Worm (Caenorhabditis elegans) whole organism, young adult: ENCODE data around the gene ghi-1.

ENCODE experiments used
- B0019.2 ChIP-seq: fragments of 200-800 bp; sonication (Bioruptor generic); conservative IDR thresholded peaks from 2 replicates; pipeline ENCODE4 v1.3.6; 2022; ENCODE audit warnings: missing genetic modification reagents, missing genetic modification characterization, missing compliant biosample characterization
- B0336.3 ChIP-seq: fragments of 200-800 bp; sonication (Bioruptor generic); IDR thresholded peaks from 2 replicates; pipeline ENCODE4 v1.3.6; 2022; ENCODE audit warnings: missing genetic modification characterization, missing compliant biosample characterization
- F52B5.7 ChIP-seq: sonication (generic microtip); optimal IDR thresholded peaks from 2 replicates; lab custom pipeline; 2016; ENCODE audit warnings: mild to moderate bottlenecking, missing genetic modification characterization, missing compliant biosample characterization
- F55B11.4 ChIP-seq: sonication (generic microtip); optimal IDR thresholded peaks from 2 replicates; lab custom pipeline; 2016; ENCODE audit warnings: missing compliant biosample characterization, missing genetic modification characterization, borderline replicate concordance; ENCODE audit not compliant: insufficient read depth
- Y79H2A.3 ChIP-seq: fragments of 200-800 bp; sonication (Bioruptor generic); conservative IDR thresholded peaks from 2 replicates; pipeline ENCODE4 v1.3.6; 2022; ENCODE audit warnings: missing genetic modification reagents, missing genetic modification characterization, missing compliant biosample characterization
- ZK185.1 ChIP-seq: sonication (generic microtip); optimal IDR thresholded peaks from 2 replicates; lab custom pipeline; 2016; ENCODE audit warnings: mild to moderate bottlenecking, missing genetic modification characterization, missing compliant biosample characterization; ENCODE audit not compliant: poor library complexity, severe bottlenecking
- aptf-3 ChIP-seq: fragments of 200-800 bp; sonication (Bioruptor generic); IDR thresholded peaks from 2 replicates; pipeline ENCODE4 v1.3.6; 2022; ENCODE audit warnings: missing genetic modification characterization, missing compliant biosample characterization
- attf-3 ChIP-seq: fragments of 200-800 bp; sonication (Bioruptor generic); conservative IDR thresholded peaks from 2 replicates; pipeline ENCODE4 v1.3.6; 2022; ENCODE audit warnings: missing genetic modification reagents, missing genetic modification characterization, missing compliant biosample characterization
- attf-5 ChIP-seq: fragments of 200-800 bp; sonication (Bioruptor generic); optimal IDR thresholded peaks from 2 replicates; lab custom pipeline; 2018; ENCODE audit warnings: mild to moderate bottlenecking, missing genetic modification characterization, missing compliant biosample characterization
- bed-1 ChIP-seq: fragments of 200-800 bp; sonication (Bioruptor generic); IDR thresholded peaks from 2 replicates; pipeline ENCODE4 v1.3.6; 2022; ENCODE audit warnings: missing genetic modification reagents, missing genetic modification characterization, missing compliant biosample characterization
- ccch-3 ChIP-seq: fragments of 200-800 bp; sonication (Bioruptor generic); optimal IDR thresholded peaks from 2 replicates; lab custom pipeline; 2018; ENCODE audit warnings: mild to moderate bottlenecking, missing genetic modification characterization, missing compliant biosample characterization
- cebp-1 ChIP-seq, 2 experiments: fragments of 200-800 bp in 1 of 2; sonication (Bioruptor generic) in 1 of 2; sonication (generic microtip) in 1 of 2; IDR thresholded peaks in 1 of 2; optimal IDR thresholded peaks in 1 of 2; 2 replicates each; pipeline versions ENCODE4 v1.3.6 to Lab custom; 2017 to 2022; ENCODE audit warnings: missing compliant biosample characterization in 2 of 2, missing genetic modification characterization in 2 of 2, mild to moderate bottlenecking in 1 of 2, missing genetic modification reagents in 1 of 2, moderate library complexity in 1 of 2
- ceh-40 ChIP-seq: fragments of 200-800 bp; sonication (Bioruptor generic); IDR thresholded peaks from 2 replicates; pipeline ENCODE4 v1.3.6; 2022; ENCODE audit warnings: missing genetic modification characterization, missing compliant biosample characterization
- ceh-58 ChIP-seq: fragments of 200-800 bp; sonication (Bioruptor generic); IDR thresholded peaks from 2 replicates; pipeline ENCODE4 v1.3.6; 2022; ENCODE audit warnings: missing genetic modification characterization, missing compliant biosample characterization
- ceh-79 ChIP-seq: sonication (generic microtip); optimal IDR thresholded peaks from 2 replicates; lab custom pipeline; 2017; ENCODE audit warnings: mild to moderate bottlenecking, missing genetic modification characterization, missing compliant biosample characterization
- die-1 ChIP-seq: sonication (generic microtip); optimal IDR thresholded peaks from 2 replicates; lab custom pipeline; 2016; ENCODE audit warnings: missing genotype, mild to moderate bottlenecking, missing genetic modification characterization, missing compliant biosample characterization
- dox-1 ChIP-seq: fragments of 200-800 bp; sonication (Bioruptor generic); IDR thresholded peaks from 2 replicates; pipeline ENCODE4 v1.3.6; 2022; ENCODE audit warnings: missing genetic modification reagents, missing genetic modification characterization, missing compliant biosample characterization
- egl-18 ChIP-seq: fragments of 200-800 bp; sonication (Bioruptor generic); IDR thresholded peaks from 2 replicates; pipeline ENCODE4 v1.3.6; 2022; ENCODE audit warnings: missing genetic modification reagents, missing genetic modification characterization, missing compliant biosample characterization
- egl-44 ChIP-seq: fragments of 200-800 bp; sonication (Bioruptor generic); IDR thresholded peaks from 2 replicates; pipeline ENCODE4 v1.3.6; 2022; ENCODE audit warnings: missing genetic modification reagents, missing genetic modification characterization, missing compliant biosample characterization
- gei-17 ChIP-seq: fragments of 200-800 bp; sonication (Bioruptor generic); optimal IDR thresholded peaks from 2 replicates; lab custom pipeline; 2018; ENCODE audit warnings: mild to moderate bottlenecking, missing genetic modification characterization, missing compliant biosample characterization
- him-1 ChIP-seq: sonication (generic microtip); optimal IDR thresholded peaks from 2 replicates; lab custom pipeline; 2016; ENCODE audit warnings: missing genotype, missing genetic modification reagents, missing genetic modification characterization, missing compliant biosample characterization
- hmg-1.2 ChIP-seq: fragments of 200-800 bp; sonication (Bioruptor generic); IDR thresholded peaks from 2 replicates; pipeline ENCODE4 v1.3.6; 2022; ENCODE audit warnings: missing genetic modification reagents, missing genetic modification characterization, missing compliant biosample characterization
- hrde-1 ChIP-seq: sonication (generic microtip); optimal IDR thresholded peaks from 2 replicates; lab custom pipeline; 2016; ENCODE audit warnings: missing genetic modification characterization, mild to moderate bottlenecking, missing compliant biosample characterization, moderate library complexity, missing genotype, missing genetic modification reagents, borderline replicate concordance
- hsf-1 ChIP-seq: fragments of 200-800 bp; sonication (Bioruptor generic); IDR thresholded peaks from 2 replicates; pipeline ENCODE4 v1.3.6; 2022; ENCODE audit warnings: missing genetic modification reagents, missing genetic modification characterization, missing compliant biosample characterization
- let-526 ChIP-seq: fragments of 200-800 bp; sonication (Bioruptor generic); IDR thresholded peaks from 2 replicates; pipeline ENCODE4 v1.3.6; 2022; ENCODE audit warnings: missing genetic modification reagents, missing genetic modification characterization, missing compliant biosample characterization
- lin-35 ChIP-seq, 3 experiments: fragments of 150-350 bp in 2 of 3; sonication (generic microtip) in 1 of 3; optimal IDR thresholded peaks; 2 replicates each; lab custom pipeline; 2014 to 2018; ENCODE audit warnings: missing biosample characterization in 3 of 3, missing genetic modification characterization in 3 of 3, missing genetic modification reagents in 3 of 3
- lin-40 ChIP-seq: sonication (generic microtip); optimal IDR thresholded peaks from 2 replicates; lab custom pipeline; 2016; ENCODE audit warnings: missing genetic modification characterization, mild to moderate bottlenecking, missing compliant biosample characterization, missing genotype, missing genetic modification reagents
- lin-54 ChIP-seq: fragments of 200-800 bp; sonication (Bioruptor generic); optimal IDR thresholded peaks from 2 replicates; lab custom pipeline; 2018; ENCODE audit warnings: mild to moderate bottlenecking, missing genetic modification characterization, missing compliant biosample characterization
- mel-28 ChIP-seq: sonication (generic microtip); optimal IDR thresholded peaks from 2 replicates; lab custom pipeline; 2016; ENCODE audit warnings: borderline replicate concordance, mild to moderate bottlenecking, missing genetic modification characterization, missing compliant biosample characterization
- mes-4 ChIP-seq: sonication (generic microtip); optimal IDR thresholded peaks from 2 replicates; lab custom pipeline; 2016; ENCODE audit warnings: missing genotype, missing genetic modification characterization, missing compliant biosample characterization
- nfya-2 ChIP-seq: fragments of 200-800 bp; sonication (Bioruptor generic); IDR thresholded peaks from 2 replicates; pipeline ENCODE4 v1.3.6; 2022; ENCODE audit warnings: missing genetic modification reagents, missing genetic modification characterization, missing compliant biosample characterization
- nfyb-1 ChIP-seq: fragments of 200-800 bp; sonication (Bioruptor generic); IDR thresholded peaks from 2 replicates; pipeline ENCODE4 v1.3.6; 2022; ENCODE audit warnings: missing genetic modification reagents, missing genetic modification characterization, missing compliant biosample characterization
- nhr-120 ChIP-seq: fragments of 200-800 bp; sonication (Bioruptor generic); IDR thresholded peaks from 2 replicates; pipeline ENCODE4 v1.3.6; 2022; ENCODE audit warnings: missing genetic modification characterization, missing compliant biosample characterization
- nhr-27 ChIP-seq: fragments of 200-800 bp; sonication (Bioruptor generic); optimal IDR thresholded peaks from 2 replicates; lab custom pipeline; 2018; ENCODE audit warnings: mild to moderate bottlenecking, missing genetic modification characterization, moderate library complexity, missing compliant biosample characterization
- nhr-80 ChIP-seq: sonication (generic microtip); optimal IDR thresholded peaks from 2 replicates; lab custom pipeline; 2016; ENCODE audit warnings: missing genetic modification characterization, missing compliant biosample characterization
- pbrm-1 ChIP-seq: fragments of 200-800 bp; sonication (Bioruptor generic); IDR thresholded peaks from 2 replicates; pipeline ENCODE4 v1.3.6; 2022; ENCODE audit warnings: missing genetic modification reagents, missing genetic modification characterization, missing compliant biosample characterization
- rcor-1 ChIP-seq: fragments of 200-800 bp; sonication (Bioruptor generic); IDR thresholded peaks from 2 replicates; pipeline ENCODE4 v1.3.6; 2022; ENCODE audit warnings: missing genetic modification reagents, missing genetic modification characterization, missing compliant biosample characterization
- rpc-1 ChIP-seq, 2 experiments: fragments of 150-350 bp in 1 of 2; sonication (generic microtip) in 1 of 2; optimal IDR thresholded peaks; 2 replicates each; lab custom pipeline; 2014 to 2018; ENCODE audit warnings: missing biosample characterization in 1 of 2, missing genetic modification characterization in 1 of 2, missing genetic modification reagents in 1 of 2, missing genotype in 1 of 2
- snpc-1.3 ChIP-seq: sonication (generic microtip); optimal IDR thresholded peaks from 2 replicates; lab custom pipeline; 2017; ENCODE audit warnings: missing genetic modification characterization, mild to moderate bottlenecking, missing compliant biosample characterization, antibody characterized with exemption, moderate library complexity, missing genotype, missing genetic modification reagents; ENCODE audit not compliant: insufficient read depth
- snpc-3.4 ChIP-seq: sonication (generic microtip); optimal IDR thresholded peaks from 2 replicates; lab custom pipeline; 2017; ENCODE audit warnings: missing genetic modification characterization, mild to moderate bottlenecking, missing compliant biosample characterization, antibody characterized with exemption, moderate library complexity, missing genotype, missing genetic modification reagents
- snpc-4 ChIP-seq, 5 experiments: fragments of 150-350 bp in 1 of 5; sonication (generic microtip) in 4 of 5; optimal IDR thresholded peaks; 2 replicates each; lab custom pipeline; 2014 to 2018; ENCODE audit warnings: missing genetic modification characterization in 5 of 5, missing biosample characterization in 3 of 5, antibody characterized with exemption in 2 of 5, mild to moderate bottlenecking in 2 of 5, missing compliant biosample characterization in 2 of 5, missing genotype in 2 of 5, moderate library complexity in 2 of 5, missing genetic modification reagents in 1 of 5
- tbx-9 ChIP-seq: sonication (generic microtip); optimal IDR thresholded peaks from 2 replicates; lab custom pipeline; 2016; ENCODE audit warnings: borderline replicate concordance, missing genetic modification characterization, inconsistent platforms, missing compliant biosample characterization
- ztf-22 ChIP-seq: fragments of 200-800 bp; sonication (Bioruptor generic); optimal IDR thresholded peaks from 2 replicates; lab custom pipeline; 2018; ENCODE audit warnings: mild to moderate bottlenecking, missing genetic modification characterization, moderate library complexity, missing compliant biosample characterization
- ztf-3 ChIP-seq: fragments of 200-800 bp; sonication (Bioruptor generic); optimal IDR thresholded peaks from 2 replicates; lab custom pipeline; 2018; ENCODE audit warnings: mild to moderate bottlenecking, missing genetic modification characterization, missing compliant biosample characterization

Gene ghi-1

ce11 chrII:11634057-11634676, 12.4 kb upstream of the ghi-1 start (continued):
- TF ChIP-seq let-526 (peak; percentile 23; the same call in 1 of the 2 replicates), tbx-9 (tag; lab: Kevin White, UChicago) (no peak), pbrm-1 (GFP tag; lab: Robert Waterston, UW) (peak; percentile 79; the same call in 1 of the 2 replicates), lin-40 (tag; lab: Kevin White, UChicago) (peak; percentile 87), F52B5.7 (tag; lab: Kevin White, UChicago) (peak; percentile 23), ceh-58 (GFP tag; lab: Robert Waterston, UW) (no peak), ceh-79 (tag; lab: Kevin White, UChicago) (no peak), attf-5 (GFP tag; lab: Kevin White, UChicago) (peak; percentile 92), aptf-3 (GFP tag; lab: Robert Waterston, UW) (no peak), snpc-3.4 (tag; lab: Kevin White, UChicago) (peak; percentile 7), lin-54 (GFP tag; lab: Kevin White, UChicago) (peak; percentile 50), B0019.2 (GFP tag; lab: Robert Waterston, UW) (no peak), snpc-1.3 (no peak), die-1 (tag; lab: Kevin White, UChicago) (peak; percentile 39), ceh-40 (GFP tag; lab: Robert Waterston, UW) (no peak), him-1 (tag; lab: Kevin White, UChicago) (no peak), dox-1 (GFP tag; lab: Robert Waterston, UW) (peak; percentile 91), ZK185.1 (peak; percentile 60), lin-35 (GFP tag; optimal IDR thresholded peaks at IDR 0.05; lab: Kevin White, UChicago) (peak in 1 of 3 experiments; percentile 50), attf-3 (GFP tag; lab: Robert Waterston, UW) (0 out of 2 replicates have a peak, but pooled peaks have one; percentile 41), cebp-1 (GFP tag; IDR thresholded peaks at IDR 0.05; lab: Robert Waterston, UW) (peak; percentile 78), cebp-1 (tag; optimal IDR thresholded peaks at IDR 0.05; lab: Kevin White, UChicago) (peak; percentile 93), ztf-22 (GFP tag; lab: Kevin White, UChicago) (peak; percentile 67), egl-18 (no peak), rpc-1 (optimal IDR thresholded peaks at IDR 0.05; lab: Kevin White, UChicago) (no peak), rpc-1 (tag; optimal IDR thresholded peaks at IDR 0.05; lab: Kevin White, UChicago) (no peak), mel-28 (tag; lab: Kevin White, UChicago) (no peak), egl-44 (GFP tag; lab: Robert Waterston, UW) (no peak), hmg-1.2 (GFP tag; lab: Robert Waterston, UW) (peak; percentile 95), B0336.3 (peak; percentile 75; the same call in 1 of the 2 replicates), rcor-1 (peak; percentile 63; the same call in 1 of the 2 replicates), bed-1 (no peak), ccch-3 (GFP tag; lab: Kevin White, UChicago) (no peak), nhr-27 (tag; lab: Kevin White, UChicago) (no peak), nfyb-1 (GFP tag; lab: Robert Waterston, UW) (peak; percentile 88), snpc-4 (GFP tag; optimal IDR thresholded peaks at IDR 0.05; lab: Kevin White, UChicago) (peak; percentile 18), snpc-4 (tag; optimal IDR thresholded peaks at IDR 0.05; lab: Kevin White, UChicago) (peak in 3 of 4 experiments; percentile 63 to 69 (median 68)), F55B11.4 (tag; lab: Kevin White, UChicago) (no peak), hrde-1 (tag; lab: Kevin White, UChicago) (no peak), mes-4 (no peak), nhr-120 (GFP tag; lab: Robert Waterston, UW) (no peak), gei-17 (peak; percentile 70), Y79H2A.3 (GFP tag; lab: Robert Waterston, UW) (no peak), nhr-80 (tag; lab: Kevin White, UChicago) (peak; percentile 85), ztf-3 (GFP tag; lab: Kevin White, UChicago) (no peak), nfya-2 (GFP tag; lab: Robert Waterston, UW) (no peak), hsf-1 (GFP tag; lab: Robert Waterston, UW) (no peak)
